Worm (Caenorhabditis elegans) whole organism, young adult: Measurements from ENCODE around the gene lec-1.

ENCODE experiments used
- C06A6.2 ChIP-seq: fragments of 200-800 bp; sonication (Bioruptor generic); conservative IDR thresholded peaks from 2 replicates; pipeline ENCODE4 v1.3.6; 2022; ENCODE audit warnings: missing genetic modification characterization, missing compliant biosample characterization
- F23B12.7 ChIP-seq: sonication (generic microtip); optimal IDR thresholded peaks from 2 replicates; lab custom pipeline; 2017; ENCODE audit warnings: missing genetic modification characterization, mild to moderate bottlenecking, missing compliant biosample characterization, antibody characterized with exemption, moderate library complexity; ENCODE audit not compliant: insufficient read depth
- F33H1.4 ChIP-seq: fragments of 200-800 bp; sonication (Bioruptor generic); IDR thresholded peaks from 2 replicates; pipeline ENCODE4 v1.3.6; 2022; ENCODE audit warnings: missing genetic modification reagents, missing genetic modification characterization, missing compliant biosample characterization
- F37B4.10 ChIP-seq: fragments of 200-800 bp; sonication (Bioruptor generic); IDR thresholded peaks from 2 replicates; pipeline ENCODE4 v1.3.6; 2022; ENCODE audit warnings: missing genetic modification characterization, missing compliant biosample characterization
- F39B2.1 ChIP-seq: fragments of 200-800 bp; sonication (Bioruptor generic); IDR thresholded peaks from 2 replicates; pipeline ENCODE4 v1.3.6; 2022; ENCODE audit warnings: missing genetic modification reagents, missing genetic modification characterization, missing compliant biosample characterization
- F49E8.2 ChIP-seq: sonication (generic microtip); optimal IDR thresholded peaks from 3 replicates; lab custom pipeline; 2017; ENCODE audit warnings: missing genetic modification characterization, mild to moderate bottlenecking, missing compliant biosample characterization, antibody characterized with exemption, moderate library complexity; ENCODE audit not compliant: insufficient read depth
- F55B11.4 ChIP-seq: sonication (generic microtip); optimal IDR thresholded peaks from 2 replicates; lab custom pipeline; 2016; ENCODE audit warnings: missing compliant biosample characterization, missing genetic modification characterization, borderline replicate concordance; ENCODE audit not compliant: insufficient read depth
- F57A8.1 ChIP-seq: fragments of 200-800 bp; sonication (Bioruptor generic); optimal IDR thresholded peaks from 2 replicates; lab custom pipeline; 2018; ENCODE audit warnings: mild to moderate bottlenecking, missing genetic modification characterization, moderate library complexity, missing compliant biosample characterization
- F57C9.4 ChIP-seq: sonication (generic microtip); optimal IDR thresholded peaks from 2 replicates; lab custom pipeline; 2017; ENCODE audit warnings: mild to moderate bottlenecking, missing genetic modification characterization, missing compliant biosample characterization
- K11D2.4 ChIP-seq: fragments of 200-800 bp; sonication (Bioruptor generic); IDR thresholded peaks from 2 replicates; pipeline ENCODE4 v1.3.6; 2022; ENCODE audit warnings: missing genetic modification reagents, missing genetic modification characterization, missing compliant biosample characterization
- K12H6.12 ChIP-seq: fragments of 200-800 bp; sonication (Bioruptor generic); optimal IDR thresholded peaks from 2 replicates; lab custom pipeline; 2018; ENCODE audit warnings: mild to moderate bottlenecking, missing genetic modification characterization, missing compliant biosample characterization
- Y95B8A.8 ChIP-seq: fragments of 200-800 bp; sonication (Bioruptor generic); IDR thresholded peaks from 2 replicates; pipeline ENCODE4 v1.3.6; 2022; ENCODE audit warnings: missing genetic modification reagents, missing genetic modification characterization, missing compliant biosample characterization
- ZK185.1 ChIP-seq: sonication (generic microtip); optimal IDR thresholded peaks from 2 replicates; lab custom pipeline; 2016; ENCODE audit warnings: mild to moderate bottlenecking, missing genetic modification characterization, missing compliant biosample characterization; ENCODE audit not compliant: poor library complexity, severe bottlenecking
- aptf-2 ChIP-seq: fragments of 200-800 bp; sonication (Bioruptor generic); conservative IDR thresholded peaks from 2 replicates; pipeline ENCODE4 v1.3.6; 2022; ENCODE audit warnings: missing genetic modification reagents, missing genetic modification characterization, missing compliant biosample characterization
- aptf-3 ChIP-seq: fragments of 200-800 bp; sonication (Bioruptor generic); IDR thresholded peaks from 2 replicates; pipeline ENCODE4 v1.3.6; 2022; ENCODE audit warnings: missing genetic modification characterization, missing compliant biosample characterization
- atf-7 ChIP-seq: sonication (generic microtip); optimal IDR thresholded peaks from 2 replicates; lab custom pipeline; 2017; ENCODE audit warnings: mild to moderate bottlenecking, missing genetic modification characterization, missing compliant biosample characterization
- cebp-2 ChIP-seq: fragments of 200-800 bp; sonication (Bioruptor generic); IDR thresholded peaks from 2 replicates; pipeline ENCODE4 v1.3.6; 2022; ENCODE audit warnings: missing genetic modification characterization, missing compliant biosample characterization
- ceh-40 ChIP-seq: fragments of 200-800 bp; sonication (Bioruptor generic); IDR thresholded peaks from 2 replicates; pipeline ENCODE4 v1.3.6; 2022; ENCODE audit warnings: missing genetic modification characterization, missing compliant biosample characterization
- ceh-58 ChIP-seq: fragments of 200-800 bp; sonication (Bioruptor generic); IDR thresholded peaks from 2 replicates; pipeline ENCODE4 v1.3.6; 2022; ENCODE audit warnings: missing genetic modification characterization, missing compliant biosample characterization
- die-1 ChIP-seq: sonication (generic microtip); optimal IDR thresholded peaks from 2 replicates; lab custom pipeline; 2016; ENCODE audit warnings: missing genotype, mild to moderate bottlenecking, missing genetic modification characterization, missing compliant biosample characterization
- efl-1 ChIP-seq: fragments of 150-350 bp; optimal IDR thresholded peaks from 2 replicates; lab custom pipeline; 2014; ENCODE audit warnings: missing biosample characterization, missing genetic modification reagents, missing genetic modification characterization
- egl-18 ChIP-seq: fragments of 200-800 bp; sonication (Bioruptor generic); IDR thresholded peaks from 2 replicates; pipeline ENCODE4 v1.3.6; 2022; ENCODE audit warnings: missing genetic modification reagents, missing genetic modification characterization, missing compliant biosample characterization
- egrh-3 ChIP-seq: fragments of 200-800 bp; sonication (Bioruptor generic); IDR thresholded peaks from 2 replicates; pipeline ENCODE4 v1.3.6; 2022; ENCODE audit warnings: missing genetic modification reagents, missing genetic modification characterization, missing compliant biosample characterization
- ekl-4 ChIP-seq: fragments of 200-800 bp; sonication (Bioruptor generic); IDR thresholded peaks from 2 replicates; pipeline ENCODE4 v1.3.6; 2022; ENCODE audit warnings: missing genetic modification reagents, missing genetic modification characterization, missing compliant biosample characterization
- ets-4 ChIP-seq: fragments of 200-800 bp; sonication (Bioruptor generic); optimal IDR thresholded peaks from 2 replicates; lab custom pipeline; 2018; ENCODE audit warnings: mild to moderate bottlenecking, missing genetic modification characterization, missing compliant biosample characterization
- hmg-1.2 ChIP-seq: fragments of 200-800 bp; sonication (Bioruptor generic); IDR thresholded peaks from 2 replicates; pipeline ENCODE4 v1.3.6; 2022; ENCODE audit warnings: missing genetic modification reagents, missing genetic modification characterization, missing compliant biosample characterization
- hsf-1 ChIP-seq: fragments of 200-800 bp; sonication (Bioruptor generic); IDR thresholded peaks from 2 replicates; pipeline ENCODE4 v1.3.6; 2022; ENCODE audit warnings: missing genetic modification reagents, missing genetic modification characterization, missing compliant biosample characterization
- let-607 ChIP-seq, 2 experiments: fragments of 200-800 bp in 1 of 2; sonication (Bioruptor generic) in 1 of 2; sonication (generic microtip) in 1 of 2; optimal IDR thresholded peaks; 2 replicates each; lab custom pipeline; 2016 to 2018; ENCODE audit warnings: mild to moderate bottlenecking in 2 of 2, missing compliant biosample characterization in 2 of 2, missing genetic modification characterization in 2 of 2, moderate library complexity in 2 of 2, missing genotype in 1 of 2
- lsy-27 ChIP-seq: sonication (generic microtip); optimal IDR thresholded peaks from 2 replicates; lab custom pipeline; 2017; ENCODE audit warnings: missing genetic modification characterization, mild to moderate bottlenecking, missing compliant biosample characterization, antibody characterized with exemption, missing genotype, borderline replicate concordance; ENCODE audit not compliant: insufficient read depth
- madf-3 ChIP-seq: fragments of 200-800 bp; sonication (Bioruptor generic); IDR thresholded peaks from 2 replicates; pipeline ENCODE4 v1.3.6; 2022; ENCODE audit warnings: missing genetic modification reagents, missing genetic modification characterization, missing compliant biosample characterization
- mel-28 ChIP-seq: sonication (generic microtip); optimal IDR thresholded peaks from 2 replicates; lab custom pipeline; 2016; ENCODE audit warnings: borderline replicate concordance, mild to moderate bottlenecking, missing genetic modification characterization, missing compliant biosample characterization
- nfyb-1 ChIP-seq: fragments of 200-800 bp; sonication (Bioruptor generic); IDR thresholded peaks from 2 replicates; pipeline ENCODE4 v1.3.6; 2022; ENCODE audit warnings: missing genetic modification reagents, missing genetic modification characterization, missing compliant biosample characterization
- nhr-179 ChIP-seq: sonication (generic microtip); optimal IDR thresholded peaks from 2 replicates; lab custom pipeline; 2016; ENCODE audit warnings: mild to moderate bottlenecking, missing genetic modification characterization, missing compliant biosample characterization
- nhr-27 ChIP-seq: fragments of 200-800 bp; sonication (Bioruptor generic); optimal IDR thresholded peaks from 2 replicates; lab custom pipeline; 2018; ENCODE audit warnings: mild to moderate bottlenecking, missing genetic modification characterization, moderate library complexity, missing compliant biosample characterization
- nhr-80 ChIP-seq: sonication (generic microtip); optimal IDR thresholded peaks from 2 replicates; lab custom pipeline; 2016; ENCODE audit warnings: missing genetic modification characterization, missing compliant biosample characterization
- nhr-90 ChIP-seq: sonication (generic microtip); optimal IDR thresholded peaks from 2 replicates; lab custom pipeline; 2016; ENCODE audit warnings: missing genotype, mild to moderate bottlenecking, missing genetic modification characterization, missing compliant biosample characterization
- sptf-2 ChIP-seq: fragments of 200-800 bp; sonication (Bioruptor generic); optimal IDR thresholded peaks from 2 replicates; lab custom pipeline; 2018; ENCODE audit warnings: mild to moderate bottlenecking, missing genetic modification characterization, missing compliant biosample characterization
- unc-130 ChIP-seq: sonication (generic microtip); optimal IDR thresholded peaks from 2 replicates; lab custom pipeline; 2016; ENCODE audit warnings: missing genetic modification reagents, missing genetic modification characterization, missing compliant biosample characterization
- unc-62 ChIP-seq: fragments of 150-350 bp; optimal IDR thresholded peaks from 2 replicates; lab custom pipeline; 2014; ENCODE audit warnings: missing biosample characterization, missing genetic modification reagents, missing genetic modification characterization
- zfh-2 ChIP-seq: fragments of 200-800 bp; sonication (Bioruptor generic); conservative IDR thresholded peaks from 2 replicates; pipeline ENCODE4 v1.3.6; 2022; ENCODE audit warnings: missing genetic modification reagents, missing genetic modification characterization, missing compliant biosample characterization
- ztf-22 ChIP-seq: fragments of 200-800 bp; sonication (Bioruptor generic); optimal IDR thresholded peaks from 2 replicates; lab custom pipeline; 2018; ENCODE audit warnings: mild to moderate bottlenecking, missing genetic modification characterization, moderate library complexity, missing compliant biosample characterization
- ztf-25 ChIP-seq: fragments of 200-800 bp; sonication (Bioruptor generic); IDR thresholded peaks from 2 replicates; pipeline ENCODE4 v1.3.6; 2022; ENCODE audit warnings: missing genetic modification reagents, missing genetic modification characterization, missing compliant biosample characterization
- ztf-3 ChIP-seq: fragments of 200-800 bp; sonication (Bioruptor generic); optimal IDR thresholded peaks from 2 replicates; lab custom pipeline; 2018; ENCODE audit warnings: mild to moderate bottlenecking, missing genetic modification characterization, missing compliant biosample characterization
- ztf-6 ChIP-seq: fragments of 200-800 bp; sonication (Bioruptor generic); IDR thresholded peaks from 2 replicates; pipeline ENCODE4 v1.3.6; 2022; ENCODE audit warnings: missing genetic modification reagents, missing genetic modification characterization, missing compliant biosample characterization

The lec-1 gene

DNA sequence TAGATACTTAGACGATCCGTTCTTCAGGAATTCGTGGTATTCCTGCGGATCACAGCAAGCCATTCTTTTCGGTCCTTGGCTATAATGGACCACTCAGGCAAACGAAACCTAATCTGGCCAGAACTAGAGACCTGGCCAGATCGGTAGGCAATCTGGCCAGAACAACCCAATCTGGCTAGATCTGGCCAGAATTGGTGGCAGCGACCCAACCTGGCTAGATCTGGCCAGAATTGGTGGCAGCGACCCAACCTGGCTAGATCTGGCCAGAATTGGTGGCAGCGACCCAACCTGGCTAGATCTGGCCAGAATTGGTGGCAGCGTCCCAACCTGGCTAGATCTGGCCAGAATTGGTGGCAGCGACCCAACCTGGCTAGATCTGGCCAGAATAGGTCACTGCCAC is 13.1 kb upstream of the lec-1 start:
- peak; percentile 33; the same call in 1 of the 2 replicates for TF ChIP-seq egrh-3 (GFP tag; lab: Robert Waterston, UW)
- peak; percentile 72 for TF ChIP-seq zfh-2 (GFP tag; lab: Robert Waterston, UW)
- TF ChIP-seq, all 124 proteins: peak for 2; not testable (repeated sequence) for 122

DNA sequence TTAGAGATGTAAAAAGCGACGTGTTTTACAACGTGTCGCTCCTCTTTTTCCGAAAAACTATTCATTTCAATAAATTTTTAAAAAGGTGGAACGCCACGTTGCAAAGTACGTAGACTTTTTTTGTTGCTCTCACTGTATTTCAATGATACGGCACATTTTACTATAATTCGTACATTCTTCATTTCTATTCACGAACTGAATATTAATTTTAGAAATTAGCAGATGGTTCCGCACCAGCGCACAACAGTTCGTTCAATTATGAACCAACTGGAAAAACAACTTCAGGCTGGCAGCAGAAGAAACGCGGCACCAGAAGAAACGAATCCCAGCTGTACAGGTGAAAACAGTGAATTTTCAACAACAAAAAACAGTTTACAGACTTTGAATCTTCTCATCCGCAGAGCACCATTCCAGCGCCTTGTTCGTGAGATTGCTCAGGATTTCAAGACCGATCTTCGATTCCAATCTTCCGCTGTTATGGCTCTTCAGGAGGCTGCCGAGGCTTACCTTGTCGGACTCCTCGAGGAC is 12.1 kb upstream of the lec-1 start, which contains the start of the genes W09H1.4 and his-73:
Gene W09H1.4 (plus strand): TSS at position 301 of the 528 bp plus-strand sequence.
Gene his-73 (plus strand): TSS at position 478 of the 528 bp plus-strand sequence.
- no peak for TF ChIP-seq sptf-2 (GFP tag; lab: Kevin White, UChicago)
- TF ChIP-seq nfyb-1 (GFP tag; lab: Robert Waterston, UW), result no peak
- no peak for TF ChIP-seq hsf-1
- TF ChIP-seq die-1, result no peak
- no peak for TF ChIP-seq nhr-179 (tag; lab: Kevin White, UChicago)
- no peak for TF ChIP-seq nhr-27 (tag; lab: Kevin White, UChicago)
- TF ChIP-seq ceh-58 (GFP tag; lab: Robert Waterston, UW), result no peak
- no peak for TF ChIP-seq madf-3 (GFP tag; lab: Robert Waterston, UW)
- TF ChIP-seq cebp-2 (GFP tag; lab: Robert Waterston, UW), result no peak
- no peak for TF ChIP-seq unc-62 (GFP tag; lab: Kevin White, UChicago)
- TF ChIP-seq C06A6.2 (GFP tag; lab: Robert Waterston, UW), result no peak
- TF ChIP-seq ztf-22 (GFP tag; lab: Kevin White, UChicago), result no peak
- no peak for TF ChIP-seq ZK185.1
- no peak for TF ChIP-seq atf-7 (tag; lab: Kevin White, UChicago)
- no peak for TF ChIP-seq ztf-3 (GFP tag; lab: Kevin White, UChicago)
- TF ChIP-seq aptf-2, result no peak
- TF ChIP-seq F23B12.7 (tag; lab: Kevin White, UChicago), result no peak
- no peak for TF ChIP-seq mel-28 (tag; lab: Kevin White, UChicago)
- TF ChIP-seq egl-18 (GFP tag; lab: Robert Waterston, UW), result no peak
- TF ChIP-seq nhr-80, result no peak

DNA sequence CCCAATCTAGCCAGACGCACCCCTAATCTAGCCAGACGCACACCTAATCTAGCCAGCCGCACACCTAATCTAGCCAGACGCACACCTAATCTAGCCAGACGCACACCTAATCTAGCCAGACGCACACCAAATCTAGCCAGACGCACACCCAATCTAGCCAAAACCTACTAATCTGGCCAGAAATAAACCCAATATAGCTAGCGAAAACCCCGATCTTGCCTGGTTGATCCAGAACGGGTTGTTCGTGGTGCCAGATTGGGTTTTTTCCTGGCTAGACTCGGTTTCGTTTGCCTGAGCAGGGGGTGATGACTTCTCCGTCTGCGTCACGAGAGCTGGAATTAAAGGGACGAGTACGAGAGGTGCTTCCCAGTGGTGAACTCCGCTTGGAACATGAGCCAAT is 11.2 kb upstream of the lec-1 start, which contains the start of gene W09H1.3:
Gene W09H1.3 (plus strand): TSS at position 301 of the 400 bp plus-strand sequence.
- no peak for TF ChIP-seq Y95B8A.8 (GFP tag; lab: Robert Waterston, UW)
- TF ChIP-seq F23B12.7 (tag; lab: Kevin White, UChicago), result no peak
- no peak for TF ChIP-seq ztf-6 (GFP tag; lab: Robert Waterston, UW)
- no peak for TF ChIP-seq aptf-3 (GFP tag; lab: Robert Waterston, UW)
- TF ChIP-seq F57A8.1 (GFP tag; lab: Kevin White, UChicago), result no peak
- no peak for TF ChIP-seq ceh-40
- no peak for TF ChIP-seq F39B2.1 (GFP tag; lab: Robert Waterston, UW)
- TF ChIP-seq let-607 (tag; optimal IDR thresholded peaks at IDR 0.05; lab: Kevin White, UChicago), result no peak
- TF ChIP-seq, all 124 proteins: peak for 0

DNA sequence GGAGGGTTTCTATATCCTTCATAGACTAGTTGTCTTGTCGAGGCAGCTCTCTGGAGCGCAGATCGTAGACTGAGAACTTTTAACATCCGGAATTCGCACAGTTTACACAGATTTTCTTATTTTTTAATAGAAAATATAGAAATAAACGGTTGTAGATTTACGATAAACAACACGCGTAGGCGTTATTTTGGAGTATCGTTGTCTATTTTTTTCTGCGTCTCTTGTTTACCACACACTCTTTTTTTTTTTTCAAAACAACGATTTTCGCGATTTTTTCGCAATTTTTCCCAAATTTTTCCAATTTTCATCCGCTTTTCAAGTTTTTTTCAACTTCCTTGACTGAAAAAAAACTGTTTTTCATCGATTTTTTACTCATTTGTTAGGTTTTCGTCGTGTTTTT is 8.2 kb upstream of the lec-1 start, which contains the start of gene mecr-1:
Gene mecr-1 (minus strand): TSS at position 127 of the 400 bp plus-strand sequence.
- TF ChIP-seq F33H1.4 (GFP tag; lab: Robert Waterston, UW), result no peak
- no peak for TF ChIP-seq ekl-4 (GFP tag; lab: Robert Waterston, UW)
- TF ChIP-seq lsy-27 (tag; lab: Kevin White, UChicago), result no peak
- no peak for TF ChIP-seq K12H6.12 (tag; lab: Kevin White, UChicago)
- TF ChIP-seq ztf-3 (GFP tag; lab: Kevin White, UChicago), result no peak
- no peak for TF ChIP-seq F57C9.4 (tag; lab: Kevin White, UChicago)
- no peak for TF ChIP-seq unc-130
- TF ChIP-seq K11D2.4, result no peak
- no peak for TF ChIP-seq ztf-25
- no peak for TF ChIP-seq efl-1 (GFP tag; lab: Kevin White, UChicago)
- peak; percentile 86 for TF ChIP-seq hmg-1.2 (GFP tag; lab: Robert Waterston, UW)
- no peak for TF ChIP-seq ets-4
- TF ChIP-seq F49E8.2 (tag; lab: Kevin White, UChicago), result no peak
- no peak for TF ChIP-seq nhr-90 (tag; lab: Kevin White, UChicago)
- no peak for TF ChIP-seq F55B11.4 (tag; lab: Kevin White, UChicago)
- TF ChIP-seq F37B4.10 (GFP tag; lab: Robert Waterston, UW), result no peak
